Fruit fly (Drosophila melanogaster): ENCODE results near the gene Tango14.

DNA sequence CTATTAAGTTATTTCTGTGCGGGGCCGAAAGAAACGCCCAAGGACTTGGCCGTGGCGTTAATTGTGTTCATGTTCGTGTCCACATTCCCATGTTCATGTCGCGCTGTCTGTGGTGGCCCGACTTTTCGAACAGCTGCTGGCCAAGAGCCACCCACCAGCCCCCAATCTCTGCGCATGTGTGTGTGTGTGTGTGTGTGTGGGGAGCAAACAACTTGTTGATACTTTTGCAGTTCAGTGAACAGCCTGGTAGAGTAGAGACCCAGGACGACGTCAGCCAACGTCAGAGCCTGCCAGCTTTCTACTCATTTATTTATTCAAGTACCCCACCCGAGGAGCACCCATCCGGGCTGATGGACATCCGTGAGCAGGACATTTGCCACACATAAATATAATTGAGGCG is 21.5 kb upstream of the Tango14 start:
- no peak for TF ChIP-seq CTCF (optimal IDR thresholded peaks at IDR 0.05)
- TF ChIP-seq CG8478 (optimal IDR thresholded peaks at IDR 0.05), result no peak

Measured in S2 (cell line).